Fruit fly (Drosophila melanogaster): ENCODE measurements around the gene KaiR1D.

KaiR1D gene

dm6 chr3R:20821815-20822375, 44.1 kb downstream of the KaiR1D start, which contains the start of the genes CG17271 and RpS20 (continued):
- TF ChIP-seq peb (GFP tag; IDR thresholded peaks at IDR 0.05) (peak; percentile 78), CG1233 (GFP tag; optimal IDR thresholded peaks at IDR 0.05) (peak; percentile 85), sob (GFP tag; IDR thresholded peaks at IDR 0.05) (peak; percentile 92), sim (GFP tag; IDR thresholded peaks at IDR 0.05) (peak; percentile 63), crp (GFP tag; optimal IDR thresholded peaks at IDR 0.05) (peak; percentile 34 to 87), CG6765 (GFP tag; optimal IDR thresholded peaks at IDR 0.05) (peak; percentile 84), CG10209 (GFP tag; optimal IDR thresholded peaks at IDR 0.05) (peak; percentile 88), bigmax (GFP tag; optimal IDR thresholded peaks at IDR 0.05) (peak; percentile 99), CG11723 (GFP tag; optimal IDR thresholded peaks at IDR 0.05) (peak; percentile 68), Blimp-1 (GFP tag; optimal IDR thresholded peaks at IDR 0.05) (peak; percentile 83), CG30431 (GFP tag; optimal IDR thresholded peaks at IDR 0.05) (peak; percentile 79), B-H2 (GFP tag; optimal IDR thresholded peaks at IDR 0.05) (peak; percentile 90), ssp (GFP tag; IDR thresholded peaks at IDR 0.05) (peak; percentile 92), CG1792 (GFP tag; optimal IDR thresholded peaks at IDR 0.05) (peak; percentile 94), CG10321 (GFP tag; IDR thresholded peaks at IDR 0.05) (peak; percentile 42; the same call in 1 of the 2 replicates), NC2α (GFP tag; optimal IDR thresholded peaks at IDR 0.05) (peak; percentile 91), CG31224 (GFP tag; IDR thresholded peaks at IDR 0.05) (peak; percentile 85), CG2889 (GFP tag; IDR thresholded peaks at IDR 0.05) (peak; percentile 86), Awh (GFP tag; IDR thresholded peaks at IDR 0.05) (peak; percentile 87), lilli (GFP tag; optimal IDR thresholded peaks at IDR 0.05) (peak; percentile 97), CG16813 (GFP tag; IDR thresholded peaks at IDR 0.05; ENCODE audit: partially characterized antibody) (no peak), MBD-R2 (GFP tag; IDR thresholded peaks at IDR 0.05) (peak; percentile 93), mld (GFP tag; IDR thresholded peaks at IDR 0.05; ENCODE audit: partially characterized antibody) (no peak), Eip74EF (GFP tag; optimal IDR thresholded peaks at IDR 0.05) (peak in 1 of 2 experiments; percentile 68), CG6813 (GFP tag; optimal IDR thresholded peaks at IDR 0.05) (peak; percentile 52), Ptx1 (GFP tag; IDR thresholded peaks at IDR 0.05) (peak; percentile 92), lov (optimal IDR thresholded peaks at IDR 0.05) (no peak), lov (GFP tag; IDR thresholded peaks at IDR 0.05) (peak; percentile 62; the same call in 1 of the 3 replicates), mam (GFP tag; optimal IDR thresholded peaks at IDR 0.05) (peak; percentile 97), fd96Cb (tag; optimal IDR thresholded peaks at IDR 0.05) (peak; percentile 76), ara (GFP tag; IDR thresholded peaks at IDR 0.05) (peak; percentile 84), CG7963 (GFP tag; IDR thresholded peaks at IDR 0.05; ENCODE audit: partially characterized antibody) (no peak), NC2β (GFP tag; optimal IDR thresholded peaks at IDR 0.05) (peak; percentile 96), CG14710 (tag; optimal IDR thresholded peaks at IDR 0.05) (peak; percentile 96), CG5245 (GFP tag; optimal IDR thresholded peaks at IDR 0.05) (peak; percentile 80), gcm2 (GFP tag; optimal IDR thresholded peaks at IDR 0.05) (peak; percentile 88), gem (tag; optimal IDR thresholded peaks at IDR 0.05) (peak; percentile 94), HLH54F (GFP tag; optimal IDR thresholded peaks at IDR 0.05) (peak; percentile 95), Fer2 (tag; optimal IDR thresholded peaks at IDR 0.05) (peak; percentile 85), Ets97D (GFP tag; optimal IDR thresholded peaks at IDR 0.05) (peak; percentile 96), twi (tag; optimal IDR thresholded peaks at IDR 0.05) (peak; percentile 78), aop (GFP tag; IDR thresholded peaks at IDR 0.05) (peak; percentile 76; the same call in 1 of the 2 replicates), CG8478 (optimal IDR thresholded peaks at IDR 0.05) (no peak), slou (GFP tag; optimal IDR thresholded peaks at IDR 0.05) (peak; percentile 80), CG17186 (GFP tag; optimal IDR thresholded peaks at IDR 0.05) (peak; percentile 91), sr (GFP tag; IDR thresholded peaks at IDR 0.05) (0 out of 3 replicates have a peak, but pooled peaks have one; percentile 5), nom (GFP tag; optimal IDR thresholded peaks at IDR 0.05) (peak; percentile 75), da (GFP tag; optimal IDR thresholded peaks at IDR 0.05) (peak; percentile 92), toy (GFP tag; IDR thresholded peaks at IDR 0.05) (peak; percentile 78; the same call in 1 of the 2 replicates), CG8924 (tag; optimal IDR thresholded peaks at IDR 0.05) (peak; percentile 88)

Data from whole organism, embryonic.